Fruit fly (Drosophila melanogaster) whole organism, adult: ENCODE data around the gene Ace.

Experiments
- CG1620 ChIP-seq: fragments of 200-800 bp; sonication (Bioruptor generic); optimal IDR thresholded peaks from 2 replicates; lab custom pipeline; 2016; ENCODE audit warnings: missing biosample characterization, missing genetic modification characterization
- Clk ChIP-seq: fragments of 200-800 bp; sonication (Bioruptor generic); optimal IDR thresholded peaks from 2 replicates; lab custom pipeline; 2017; ENCODE audit warnings: missing biosample characterization, missing genetic modification characterization
- pad ChIP-seq: fragments of 200-800 bp; sonication (Bioruptor generic); optimal IDR thresholded peaks from 3 replicates; lab custom pipeline; 2017; ENCODE audit warnings: missing biosample characterization, missing genetic modification characterization, mild to moderate bottlenecking, moderate library complexity, missing genetic modification reagents
- tj ChIP-seq: fragments of 200-800 bp; sonication (Bioruptor generic); optimal IDR thresholded peaks from 3 replicates; lab custom pipeline; 2017; ENCODE audit warnings: missing biosample characterization, mild to moderate bottlenecking, missing genetic modification characterization, moderate library complexity

DNA sequence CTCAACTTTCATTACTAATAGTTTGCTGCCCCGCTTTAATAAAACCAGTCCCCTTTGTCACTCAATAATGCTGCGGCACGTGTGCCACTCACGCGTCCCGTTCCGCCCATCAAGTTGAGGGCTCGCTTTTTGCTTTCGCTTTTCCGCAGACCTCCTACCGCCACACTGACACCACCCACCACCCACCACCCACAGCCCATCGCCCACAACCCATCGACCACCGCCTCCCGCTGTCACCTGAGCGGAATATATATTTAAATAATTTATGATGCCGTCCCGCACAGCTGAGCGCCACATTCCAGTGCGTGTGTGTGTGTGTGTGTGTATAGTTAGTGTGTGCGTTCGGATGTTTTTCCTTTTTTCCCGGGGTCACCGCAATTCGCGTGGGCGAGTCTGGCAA, 17.6 kb downstream of the Ace start:
- TF ChIP-seq Clk (GFP tag; lab: Kevin White, UChicago) = no peak
- no peak for TF ChIP-seq tj (GFP tag; lab: Kevin White, UChicago)
- no peak for TF ChIP-seq pad
- TF ChIP-seq CG1620 (GFP tag; lab: Kevin White, UChicago) = no peak
